Worm (Caenorhabditis elegans): ENCODE results near the gene C39E9.8.

- TF ChIP-seq egl-27 (tag; optimal IDR thresholded peaks at IDR 0.05) = no peak
- TF ChIP-seq efl-3 (GFP tag; optimal IDR thresholded peaks at IDR 0.05) = no peak
- TF ChIP-seq nhr-71 (tag; optimal IDR thresholded peaks at IDR 0.05) = no peak
- TF ChIP-seq fos-1 (tag; optimal IDR thresholded peaks at IDR 0.05) = no peak
- TF ChIP-seq ceh-88 (GFP tag; IDR thresholded peaks at IDR 0.05) = no peak
- no peak for TF ChIP-seq skn-1 (tag; optimal IDR thresholded peaks at IDR 0.05)
- TF ChIP-seq jun-1 (tag; optimal IDR thresholded peaks at IDR 0.05) = no peak
- TF ChIP-seq rnt-1 (tag; optimal IDR thresholded peaks at IDR 0.05) = no peak
- TF ChIP-seq dpl-1 (GFP tag; optimal IDR thresholded peaks at IDR 0.05) = no peak
- TF ChIP-seq snpc-4 (tag; optimal IDR thresholded peaks at IDR 0.05) = no peak
- no peak for TF ChIP-seq elt-3 (tag; optimal IDR thresholded peaks at IDR 0.05)
Measured at ce11 chrIV:13041486-13041885, 37.8 kb upstream of the C39E9.8 start.

All from whole organism, L1 larva.